Worm (Caenorhabditis elegans) whole organism, L2 larva: ENCODE results near the gene ddn-1.
A peak's percentile ranks its signal among the peaks of the same experiment; 100 is the strongest.

Experiments
- C34F6.9 ChIP-seq: fragments of 150-350 bp; optimal IDR thresholded peaks from 2 replicates; lab custom pipeline; 2014; ENCODE audit warnings: missing biosample characterization, missing genetic modification characterization
- R02D3.7 ChIP-seq: fragments of 150-350 bp; optimal IDR thresholded peaks from 2 replicates; lab custom pipeline; 2014; ENCODE audit warnings: missing biosample characterization, missing genetic modification characterization
- Y55F3AM.14 ChIP-seq: fragments of 200-800 bp; sonication (Bioruptor generic); optimal IDR thresholded peaks from 2 replicates; lab custom pipeline; 2018; ENCODE audit warnings: mild to moderate bottlenecking, missing genetic modification characterization, missing compliant biosample characterization
- ZK546.5 ChIP-seq: sonication (generic microtip); optimal IDR thresholded peaks from 2 replicates; lab custom pipeline; 2017; ENCODE audit warnings: missing biosample characterization, missing genetic modification characterization
- alr-1 ChIP-seq: fragments of 150-350 bp; optimal IDR thresholded peaks from 2 replicates; lab custom pipeline; 2014; ENCODE audit warnings: missing biosample characterization, missing genetic modification characterization
- aly-2 ChIP-seq: fragments of 150-350 bp; optimal IDR thresholded peaks from 2 replicates; lab custom pipeline; 2014; ENCODE audit warnings: missing biosample characterization, missing genetic modification characterization
- blmp-1 ChIP-seq: sonication (generic microtip); optimal IDR thresholded peaks from 2 replicates; lab custom pipeline; 2017; ENCODE audit warnings: missing genetic modification characterization, mild to moderate bottlenecking, missing compliant biosample characterization, antibody characterized with exemption, moderate library complexity; ENCODE audit not compliant: insufficient read depth
- ceh-82 ChIP-seq: fragments of 150-350 bp; optimal IDR thresholded peaks from 2 replicates; lab custom pipeline; 2014; ENCODE audit warnings: missing biosample characterization, missing genetic modification characterization
- crh-2 ChIP-seq: sonication (generic microtip); optimal IDR thresholded peaks from 2 replicates; lab custom pipeline; 2017; ENCODE audit warnings: missing biosample characterization, missing genetic modification characterization
- dmd-4 ChIP-seq: sonication (generic microtip); optimal IDR thresholded peaks from 2 replicates; lab custom pipeline; 2017; ENCODE audit warnings: missing biosample characterization, missing genetic modification characterization
- egl-27 ChIP-seq: sonication (generic microtip); optimal IDR thresholded peaks from 3 replicates; lab custom pipeline; 2017; ENCODE audit warnings: missing biosample characterization, missing genetic modification reagents, missing genetic modification characterization
- elt-1 ChIP-seq: fragments of 150-350 bp; optimal IDR thresholded peaks from 2 replicates; lab custom pipeline; 2014; ENCODE audit warnings: missing biosample characterization, missing genetic modification characterization
- elt-3 ChIP-seq: sonication (generic microtip); optimal IDR thresholded peaks from 2 replicates; lab custom pipeline; 2017; ENCODE audit warnings: missing biosample characterization, missing genetic modification characterization
- fos-1 ChIP-seq: fragments of 150-350 bp; optimal IDR thresholded peaks from 2 replicates; lab custom pipeline; 2014; ENCODE audit warnings: missing biosample characterization, missing genetic modification characterization
- lin-11 ChIP-seq: fragments of 150-350 bp; sonication (generic microtip); optimal IDR thresholded peaks from 2 replicates; lab custom pipeline; 2014; ENCODE audit warnings: missing biosample characterization, missing genetic modification characterization, inconsistent platforms, mixed read lengths
- lin-13 ChIP-seq: fragments of 150-350 bp; optimal IDR thresholded peaks from 2 replicates; lab custom pipeline; 2014; ENCODE audit warnings: missing biosample characterization, missing genetic modification reagents, missing genetic modification characterization
- lin-39 ChIP-seq: fragments of 150-350 bp; optimal IDR thresholded peaks from 2 replicates; lab custom pipeline; 2014; ENCODE audit warnings: missing biosample characterization, missing genetic modification reagents, missing genetic modification characterization
- lsy-2 ChIP-seq, 2 experiments: fragments of 150-350 bp in 1 of 2; sonication (generic microtip) in 1 of 2; optimal IDR thresholded peaks; 2 replicates each; lab custom pipeline; 2014 to 2017; ENCODE audit warnings: missing biosample characterization in 2 of 2, missing genetic modification characterization in 2 of 2
- mab-5 ChIP-seq: fragments of 150-350 bp; optimal IDR thresholded peaks from 2 replicates; lab custom pipeline; 2014; ENCODE audit warnings: missing biosample characterization, missing genetic modification characterization
- mbf-1 ChIP-seq: sonication (generic microtip); optimal IDR thresholded peaks from 2 replicates; lab custom pipeline; 2017; ENCODE audit warnings: missing biosample characterization, missing genetic modification characterization
- mdl-1 ChIP-seq, 2 experiments: fragments of 150-350 bp in 1 of 2; sonication (generic microtip) in 1 of 2; optimal IDR thresholded peaks; 2 replicates each; lab custom pipeline; 2017; ENCODE audit warnings: missing biosample characterization in 2 of 2, missing genetic modification characterization in 2 of 2
- nhr-10 ChIP-seq: sonication (generic microtip); optimal IDR thresholded peaks from 2 replicates; lab custom pipeline; 2017; ENCODE audit warnings: missing biosample characterization, missing genetic modification characterization
- nhr-11 ChIP-seq: fragments of 150-350 bp; optimal IDR thresholded peaks from 2 replicates; lab custom pipeline; 2014; ENCODE audit warnings: missing biosample characterization, missing genetic modification characterization
- nhr-12 ChIP-seq: fragments of 150-350 bp; optimal IDR thresholded peaks from 2 replicates; lab custom pipeline; 2014; ENCODE audit warnings: missing biosample characterization, missing genetic modification characterization
- nhr-129 ChIP-seq: fragments of 150-350 bp; optimal IDR thresholded peaks from 2 replicates; lab custom pipeline; 2014; ENCODE audit warnings: missing biosample characterization, missing genetic modification characterization
- nhr-21 ChIP-seq: fragments of 150-350 bp; optimal IDR thresholded peaks from 2 replicates; lab custom pipeline; 2014; ENCODE audit warnings: missing biosample characterization, missing genetic modification characterization
- nhr-23 ChIP-seq: fragments of 150-350 bp; optimal IDR thresholded peaks from 2 replicates; lab custom pipeline; 2014; ENCODE audit warnings: missing biosample characterization, missing genetic modification reagents, missing genetic modification characterization
- nhr-237 ChIP-seq: fragments of 150-350 bp; optimal IDR thresholded peaks from 2 replicates; lab custom pipeline; 2014; ENCODE audit warnings: missing biosample characterization, missing genetic modification characterization
- nhr-25 ChIP-seq: fragments of 150-350 bp; sonication (generic microtip); optimal IDR thresholded peaks from 3 replicates; lab custom pipeline; 2014; ENCODE audit warnings: missing biosample characterization, missing genetic modification characterization
- nhr-77 ChIP-seq: fragments of 150-350 bp; optimal IDR thresholded peaks from 2 replicates; lab custom pipeline; 2014; ENCODE audit warnings: missing biosample characterization, missing genetic modification characterization
- peb-1 ChIP-seq: fragments of 150-350 bp; optimal IDR thresholded peaks from 2 replicates; lab custom pipeline; 2014; ENCODE audit warnings: missing biosample characterization, missing genetic modification characterization
- sem-4 ChIP-seq: fragments of 150-350 bp; optimal IDR thresholded peaks from 2 replicates; lab custom pipeline; 2014; ENCODE audit warnings: missing biosample characterization, missing genetic modification reagents, missing genetic modification characterization
- sma-3 ChIP-seq: sonication (generic microtip); optimal IDR thresholded peaks from 2 replicates; lab custom pipeline; 2016; ENCODE audit warnings: missing genetic modification reagents, missing genetic modification characterization, missing compliant biosample characterization
- sma-9 ChIP-seq, 2 experiments: fragments of 150-350 bp in 1 of 2; sonication (generic microtip) in 1 of 2; optimal IDR thresholded peaks; 2 replicates each; lab custom pipeline; 2014 to 2016; ENCODE audit warnings: missing genetic modification characterization in 2 of 2, mild to moderate bottlenecking in 1 of 2, missing biosample characterization in 1 of 2, missing compliant biosample characterization in 1 of 2, missing genetic modification reagents in 1 of 2, moderate library complexity in 1 of 2
- unc-55 ChIP-seq: fragments of 150-350 bp; sonication (generic microtip); optimal IDR thresholded peaks from 3 replicates; lab custom pipeline; 2014; ENCODE audit warnings: missing biosample characterization, missing genetic modification reagents, missing genetic modification characterization
- zag-1 ChIP-seq: fragments of 150-350 bp; optimal IDR thresholded peaks from 2 replicates; lab custom pipeline; 2014; ENCODE audit warnings: missing biosample characterization, missing genetic modification characterization
- ztf-11 ChIP-seq: sonication (generic microtip); optimal IDR thresholded peaks from 2 replicates; lab custom pipeline; 2017; ENCODE audit warnings: missing biosample characterization, missing genetic modification characterization

Gene ddn-1

DNA sequence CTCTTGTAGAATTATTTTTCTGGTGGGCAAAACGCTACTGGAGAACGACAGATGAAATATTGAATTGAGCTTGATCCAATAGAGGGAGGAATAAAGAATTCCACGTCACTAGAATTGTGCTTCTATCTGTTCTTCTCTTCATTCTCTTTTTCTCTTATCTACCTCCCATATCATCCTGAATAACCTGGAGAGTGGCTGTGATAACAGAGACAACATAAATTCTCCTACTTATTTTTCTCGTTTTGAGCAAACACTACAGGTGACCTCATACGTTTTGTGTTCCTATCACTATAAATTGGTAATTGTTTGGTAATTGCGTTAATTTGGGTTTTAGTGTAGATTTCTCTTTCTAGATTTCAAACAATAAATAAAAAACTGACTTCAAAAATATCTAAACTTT, 20.8 kb upstream of the ddn-1 start:
- TF ChIP-seq fos-1, result peak; percentile 64
- TF ChIP-seq alr-1 (tag; lab: Kevin White, UChicago), result no peak

ce11 chrV:8776270-8776669, 16.0 kb upstream of the ddn-1 start, which contains the start of gene B0507.1:
TSS of gene B0507.1 (plus strand) at chrV:8776570.
- no peak for TF ChIP-seq elt-3 (tag; lab: Kevin White, UChicago)
- no peak for TF ChIP-seq Y55F3AM.14 (GFP tag; lab: Kevin White, UChicago)
- TF ChIP-seq dmd-4, result no peak
- TF ChIP-seq lin-11, result no peak
- no peak for TF ChIP-seq zag-1 (tag; lab: Kevin White, UChicago)
- TF ChIP-seq sma-3 (GFP tag; lab: Kevin White, UChicago), result no peak

DNA sequence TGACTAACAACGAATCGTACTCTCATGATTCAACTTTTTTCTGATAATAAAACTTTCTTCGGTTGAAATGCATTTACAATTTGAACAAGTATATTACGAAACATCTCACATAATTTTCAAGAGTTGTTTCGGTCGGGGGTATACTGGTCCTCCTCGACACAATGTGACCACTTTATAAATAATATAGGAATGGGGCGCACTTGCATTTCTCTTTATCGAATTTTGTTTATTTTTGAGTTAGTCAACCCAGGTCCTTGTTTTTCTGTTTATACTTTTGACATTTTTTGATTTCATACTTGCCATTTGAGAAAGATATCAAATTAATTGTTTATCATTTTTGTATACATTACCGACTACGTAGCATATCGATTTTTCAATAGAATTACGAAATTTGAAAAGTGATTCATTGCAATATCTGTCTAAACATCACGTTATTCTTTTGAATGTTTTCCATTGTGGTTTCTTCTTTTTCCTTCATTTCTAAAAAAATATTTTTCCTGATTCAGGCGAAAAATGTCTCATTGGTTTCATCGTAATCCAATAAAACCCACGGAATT, 13.6 kb upstream of the ddn-1 start, which contains the start of gene B0507.2:
Gene B0507.2 (plus strand): TSS at position 507 of the 557 bp plus-strand sequence.
- TF ChIP-seq alr-1 (tag; lab: Kevin White, UChicago), result no peak
- TF ChIP-seq C34F6.9, result peak; percentile 42
- TF ChIP-seq ceh-82 (tag; lab: Kevin White, UChicago), result no peak
- peak; percentile 57 for TF ChIP-seq unc-55 (GFP tag; lab: Kevin White, UChicago)
- TF ChIP-seq egl-27 (tag; lab: Kevin White, UChicago), result no peak
- no peak for TF ChIP-seq mab-5
- TF ChIP-seq nhr-237 (tag; lab: Kevin White, UChicago), result no peak
- TF ChIP-seq nhr-11 (tag; lab: Kevin White, UChicago), result no peak
- TF ChIP-seq fos-1, result peak; percentile 56
- TF ChIP-seq lsy-2 (tag; optimal IDR thresholded peaks at IDR 0.05; lab: Kevin White, UChicago), result peak in 1 of 2 experiments; percentile 35
- TF ChIP-seq blmp-1 (tag; lab: Kevin White, UChicago), result no peak
- TF ChIP-seq ZK546.5 (tag; lab: Kevin White, UChicago), result no peak
- TF ChIP-seq lin-39, result no peak
- TF ChIP-seq lin-13 (GFP tag; lab: Kevin White, UChicago), result no peak
- TF ChIP-seq mdl-1 (tag; optimal IDR thresholded peaks at IDR 0.05; lab: Kevin White, UChicago), result no peak
- TF ChIP-seq aly-2 (tag; lab: Kevin White, UChicago), result no peak
- TF ChIP-seq Y55F3AM.14 (GFP tag; lab: Kevin White, UChicago), result no peak
- no peak for TF ChIP-seq sem-4 (tag; lab: Kevin White, UChicago)
- no peak for TF ChIP-seq nhr-77 (tag; lab: Kevin White, UChicago)
- TF ChIP-seq nhr-129, result peak; percentile 9
- no peak for TF ChIP-seq peb-1 (tag; lab: Kevin White, UChicago)
- no peak for TF ChIP-seq nhr-25 (tag; lab: Kevin White, UChicago)
- no peak for TF ChIP-seq elt-3 (tag; lab: Kevin White, UChicago)
- TF ChIP-seq sma-9 (GFP tag; optimal IDR thresholded peaks at IDR 0.05; lab: Kevin White, UChicago), result no peak
- no peak for TF ChIP-seq sma-9 (tag; optimal IDR thresholded peaks at IDR 0.05; lab: Kevin White, UChicago)
- TF ChIP-seq ztf-11, result no peak
- no peak for TF ChIP-seq nhr-21 (tag; lab: Kevin White, UChicago)
- no peak for TF ChIP-seq mbf-1 (tag; lab: Kevin White, UChicago)
- no peak for TF ChIP-seq nhr-12
- no peak for TF ChIP-seq dmd-4
- TF ChIP-seq crh-2 (tag; lab: Kevin White, UChicago), result no peak

DNA sequence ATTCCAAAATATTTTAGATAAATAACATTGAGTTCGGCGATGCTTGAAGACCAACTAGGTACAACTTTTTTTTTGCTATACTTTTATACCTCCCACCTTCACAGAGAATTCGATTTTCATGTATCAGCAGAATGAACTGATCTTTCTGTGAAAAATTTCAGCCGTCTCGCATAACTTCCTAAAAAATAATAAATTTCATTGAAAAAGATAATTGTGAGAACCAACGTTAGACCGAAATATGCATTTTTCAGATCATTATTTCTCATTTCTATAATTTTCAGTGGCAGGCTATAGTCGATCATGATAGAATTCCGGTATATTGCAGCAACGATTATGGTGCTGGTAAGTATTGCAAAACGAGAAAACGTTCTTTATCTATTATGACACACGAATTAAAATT, 11.3 kb upstream of the ddn-1 start, which contains the start of gene srx-115:
Gene srx-115 (plus strand): TSS at position 301 of the 400 bp plus-strand sequence.
- TF ChIP-seq nhr-12 (no peak), Y55F3AM.14 (GFP tag; lab: Kevin White, UChicago) (no peak), nhr-11 (tag; lab: Kevin White, UChicago) (no peak), nhr-23 (tag; lab: Kevin White, UChicago) (no peak), dmd-4 (no peak), nhr-129 (no peak), sma-9 (GFP tag; optimal IDR thresholded peaks at IDR 0.05; lab: Kevin White, UChicago) (no peak), sma-9 (tag; optimal IDR thresholded peaks at IDR 0.05; lab: Kevin White, UChicago) (no peak), elt-1 (no peak), lsy-2 (tag; optimal IDR thresholded peaks at IDR 0.05; lab: Kevin White, UChicago) (no peak), R02D3.7 (tag; lab: Kevin White, UChicago) (no peak), nhr-237 (tag; lab: Kevin White, UChicago) (no peak), alr-1 (tag; lab: Kevin White, UChicago) (no peak), mab-5 (no peak), nhr-10 (tag; lab: Kevin White, UChicago) (no peak), mbf-1 (tag; lab: Kevin White, UChicago) (no peak)
